Worm (Caenorhabditis elegans): ENCODE data around the gene ZC190.8.

The ZC190.8 gene

DNA sequence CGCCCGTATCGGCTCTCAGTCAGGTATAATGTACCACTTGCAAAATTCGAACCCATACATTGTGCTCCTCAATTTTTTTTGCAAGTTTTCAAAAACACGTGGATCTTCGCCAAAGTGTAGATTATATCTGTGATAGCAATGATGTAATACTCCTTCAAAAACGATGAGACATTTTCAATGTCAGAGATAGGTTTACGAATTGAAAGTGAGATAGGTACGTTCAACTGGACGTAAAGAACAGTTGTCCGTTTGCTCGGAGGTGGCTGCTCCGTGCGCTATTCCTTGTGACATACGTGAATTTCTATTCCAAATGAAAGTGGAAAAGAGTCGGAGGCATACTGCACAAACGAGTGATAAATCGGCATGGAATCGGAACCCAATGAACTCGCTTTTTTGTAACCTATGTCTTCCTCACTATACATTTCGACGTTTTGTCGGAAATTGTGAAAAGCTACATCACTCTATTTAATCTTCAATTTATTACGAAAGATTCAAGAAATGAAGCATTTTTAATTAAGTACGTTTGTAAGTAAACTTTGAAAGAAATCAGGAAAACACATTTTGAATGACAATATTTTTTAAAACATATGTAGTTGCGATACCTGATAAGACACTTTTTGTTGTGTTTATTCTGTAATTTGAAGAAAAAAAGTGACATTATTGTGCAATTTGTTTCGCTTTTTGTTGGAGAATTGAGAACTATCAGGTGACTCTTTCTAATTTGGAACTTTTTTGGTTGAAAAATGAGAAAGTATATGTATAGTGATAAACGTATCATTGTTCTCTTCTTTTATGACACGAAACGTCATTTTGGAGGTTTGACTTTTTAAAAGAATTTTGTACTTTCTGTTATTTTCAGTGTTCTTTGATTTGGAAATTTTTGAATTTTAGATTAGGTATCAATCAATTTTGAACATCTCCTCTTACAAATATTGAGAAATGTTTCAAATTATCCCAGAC is 32.9 kb downstream of the ZC190.8 start:
- TF ChIP-seq lin-14 (GFP tag; optimal IDR thresholded peaks at IDR 0.05) = peak; percentile 70
- TF ChIP-seq isw-1 (GFP tag; IDR thresholded peaks at IDR 0.05) = no peak
- TF ChIP-seq lin-35 (GFP tag; optimal IDR thresholded peaks at IDR 0.05) = peak in 1 of 2 experiments; percentile 48
- TF ChIP-seq rnt-1 (tag; optimal IDR thresholded peaks at IDR 0.05) = peak; percentile 31
- peak; percentile 41 for TF ChIP-seq elt-2 (tag; optimal IDR thresholded peaks at IDR 0.05)
- no peak for TF ChIP-seq aly-2 (tag; optimal IDR thresholded peaks at IDR 0.05)

DNA sequence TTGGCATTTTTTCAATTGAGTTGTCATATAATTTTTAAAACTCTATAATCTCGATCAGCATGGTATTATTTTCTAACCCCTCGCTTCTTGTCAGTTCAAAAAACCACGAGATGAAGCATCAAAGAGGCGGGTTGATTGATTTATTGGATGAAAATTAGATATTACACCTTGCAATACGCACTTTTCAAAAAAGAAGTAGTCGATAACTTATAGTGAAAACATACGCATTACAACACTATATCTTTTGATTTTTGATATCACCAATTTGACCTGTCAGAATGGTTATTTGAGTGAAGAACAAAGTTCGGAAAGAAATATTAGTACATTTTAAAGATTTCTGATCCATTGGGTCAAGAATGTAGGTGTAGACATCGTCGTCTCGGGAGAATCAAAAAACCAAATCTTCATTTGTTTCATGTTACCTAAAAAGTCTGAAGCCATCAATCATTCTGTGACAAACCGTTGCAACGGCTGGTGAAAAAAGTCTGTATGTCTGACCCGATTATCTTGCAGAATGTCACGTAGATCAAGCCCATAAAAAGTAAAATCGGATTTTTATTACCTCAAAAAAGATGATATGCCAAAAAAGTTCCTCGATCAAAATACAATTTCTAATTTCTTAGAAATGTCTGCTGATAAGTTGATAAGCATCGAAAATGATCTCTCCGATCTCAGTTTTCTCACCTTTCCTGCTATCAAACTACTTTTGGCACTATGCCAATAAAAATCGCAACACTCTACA is 34.4 kb downstream of the ZC190.8 start:
- peak; percentile 93 for TF ChIP-seq nhr-85 (tag)
- peak; percentile 86 for TF ChIP-seq blmp-1 (tag; optimal IDR thresholded peaks at IDR 0.05)
- TF ChIP-seq rnt-1 (tag; optimal IDR thresholded peaks at IDR 0.05) = peak; percentile 47
- peak; percentile 23 for TF ChIP-seq nhr-20 (tag; optimal IDR thresholded peaks at IDR 0.05)
- TF ChIP-seq egl-27 (tag; optimal IDR thresholded peaks at IDR 0.05) = no peak
- peak; percentile 33 for TF ChIP-seq nhr-90 (tag; optimal IDR thresholded peaks at IDR 0.05; ENCODE audit: poor library complexity)
- TF ChIP-seq swsn-7 (tag; optimal IDR thresholded peaks at IDR 0.05) = no peak
- TF ChIP-seq elt-3 (tag; optimal IDR thresholded peaks at IDR 0.05) = peak in 4 of 6 experiments; percentile 8 to 88 (median 58)
- TF ChIP-seq nhr-19 (GFP tag; conservative IDR thresholded peaks at IDR 0.05) = peak; percentile 20; the same call in 1 of the 2 replicates
- TF ChIP-seq lin-35 (GFP tag; optimal IDR thresholded peaks at IDR 0.05) = peak in 1 of 2 experiments; percentile 5
- peak; percentile 18 for TF ChIP-seq elt-2 (tag; optimal IDR thresholded peaks at IDR 0.05)
- no peak for TF ChIP-seq pag-3 (tag; optimal IDR thresholded peaks at IDR 0.05; ENCODE audit: borderline replicate concordance, insufficient read depth)
- TF ChIP-seq nhr-71 (tag; optimal IDR thresholded peaks at IDR 0.05) = peak; percentile 34
- TF ChIP-seq tlp-1 (tag; optimal IDR thresholded peaks at IDR 0.05) = peak; percentile 10
- TF ChIP-seq mdl-1 (tag; optimal IDR thresholded peaks at IDR 0.05) = no peak

DNA sequence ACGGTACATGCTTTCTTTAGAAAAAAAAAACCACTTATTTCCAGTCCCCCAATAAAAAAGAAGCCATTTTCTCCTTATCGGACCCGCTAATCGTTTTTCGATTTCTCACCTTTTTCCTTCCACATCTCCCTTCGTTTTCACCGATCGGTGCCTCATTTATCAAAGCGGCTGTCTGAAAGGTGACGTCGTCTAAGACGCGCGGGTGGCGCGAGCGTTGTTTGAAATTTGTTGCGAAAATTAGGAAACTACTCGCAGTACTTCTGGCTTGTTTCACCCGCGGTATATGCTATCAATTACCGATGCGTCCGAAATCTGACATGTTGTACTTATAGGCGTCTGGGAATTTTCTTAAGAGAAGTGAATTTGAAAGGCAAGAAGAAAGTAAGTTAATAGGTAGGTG is 35.4 kb downstream of the ZC190.8 start:
- TF ChIP-seq egl-13 (tag; optimal IDR thresholded peaks at IDR 0.05) = no peak
- no peak for TF ChIP-seq nhr-28 (tag; optimal IDR thresholded peaks at IDR 0.05)
- TF ChIP-seq hlh-4 (tag; optimal IDR thresholded peaks at IDR 0.05) = no peak
- peak; percentile 23 for TF ChIP-seq irx-1 (tag; optimal IDR thresholded peaks at IDR 0.05)
- no peak for TF ChIP-seq nhr-237 (tag; optimal IDR thresholded peaks at IDR 0.05)
- TF ChIP-seq blmp-1 (tag; optimal IDR thresholded peaks at IDR 0.05) = peak; percentile 82
- no peak for TF ChIP-seq nhr-19 (GFP tag; conservative IDR thresholded peaks at IDR 0.05)
- TF ChIP-seq alr-1 (tag; optimal IDR thresholded peaks at IDR 0.05; ENCODE audit: borderline replicate concordance) = no peak
- no peak for TF ChIP-seq dpl-1 (GFP tag; optimal IDR thresholded peaks at IDR 0.05)
- no peak for TF ChIP-seq tlp-1 (tag; optimal IDR thresholded peaks at IDR 0.05)
- TF ChIP-seq nhr-71 (tag; optimal IDR thresholded peaks at IDR 0.05) = peak; percentile 22
- peak; percentile 38 for TF ChIP-seq rnt-1 (tag; optimal IDR thresholded peaks at IDR 0.05)
- no peak for TF ChIP-seq nhr-11 (tag; optimal IDR thresholded peaks at IDR 0.05)
- TF ChIP-seq C34B4.2 (tag; optimal IDR thresholded peaks at IDR 0.05) = no peak
- TF ChIP-seq pqm-1 (tag; optimal IDR thresholded peaks at IDR 0.05) = no peak
- TF ChIP-seq xbp-1 (tag; optimal IDR thresholded peaks at IDR 0.05) = peak; percentile 54
- peak; percentile 43 for TF ChIP-seq nhr-20 (tag; optimal IDR thresholded peaks at IDR 0.05)
- peak; percentile 92 for TF ChIP-seq nhr-85 (tag)
- TF ChIP-seq elt-3 (tag; optimal IDR thresholded peaks at IDR 0.05) = peak in 1 of 6 experiments; percentile 14
- no peak for TF ChIP-seq nhr-76 (tag; optimal IDR thresholded peaks at IDR 0.05)
- TF ChIP-seq aha-1 (tag; optimal IDR thresholded peaks at IDR 0.05) = no peak
- peak; percentile 58 for TF ChIP-seq lin-14 (GFP tag; optimal IDR thresholded peaks at IDR 0.05)
- no peak for TF ChIP-seq fkh-4 (tag; optimal IDR thresholded peaks at IDR 0.05; ENCODE audit: borderline replicate concordance)
- TF ChIP-seq ces-1 (GFP tag; optimal IDR thresholded peaks at IDR 0.05) = no peak
- no peak for TF ChIP-seq hlh-17 (GFP tag; optimal IDR thresholded peaks at IDR 0.05; ENCODE audit: borderline replicate concordance)
- no peak for TF ChIP-seq ets-5 (GFP tag; IDR thresholded peaks at IDR 0.05)
- no peak for TF ChIP-seq egl-27 (tag; optimal IDR thresholded peaks at IDR 0.05)
- 0 out of 2 replicates have a peak, but pooled peaks have one; percentile 6 for TF ChIP-seq grh-1 (GFP tag; IDR thresholded peaks at IDR 0.05)
- no peak for TF ChIP-seq fkh-10 (GFP tag; optimal IDR thresholded peaks at IDR 0.05)
- no peak for TF ChIP-seq nhr-77 (tag; optimal IDR thresholded peaks at IDR 0.05)
- no peak for TF ChIP-seq hpl-2 (GFP tag; optimal IDR thresholded peaks at IDR 0.05)
- TF ChIP-seq mdl-1 (tag; optimal IDR thresholded peaks at IDR 0.05) = no peak
- TF ChIP-seq unc-86 (tag; optimal IDR thresholded peaks at IDR 0.05) = no peak
- TF ChIP-seq fos-1 (tag; optimal IDR thresholded peaks at IDR 0.05) = no peak
- TF ChIP-seq skn-1 (tag; optimal IDR thresholded peaks at IDR 0.05) = no peak
- no peak for TF ChIP-seq ama-1 (optimal IDR thresholded peaks at IDR 0.05)

All from whole organism, L1 larva.